Worm (Caenorhabditis elegans): Measurements from ENCODE around the gene lgc-58.

DNA sequence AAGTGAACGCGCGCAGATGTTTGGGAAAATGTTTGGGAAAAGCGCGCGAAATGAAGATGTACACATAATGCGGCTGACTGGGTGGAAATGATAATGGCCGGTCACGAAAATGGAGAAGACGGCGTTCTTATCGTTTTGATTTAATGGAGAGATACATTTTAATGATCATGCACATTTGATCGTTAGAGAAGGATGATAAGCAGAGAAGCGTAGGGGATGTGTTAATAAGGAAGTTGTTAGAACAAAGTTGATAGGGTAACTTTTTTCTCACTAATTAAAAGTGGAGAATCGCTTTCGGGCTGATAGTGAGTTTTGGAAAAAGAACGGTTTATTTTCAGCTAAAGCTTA is 34.2 kb upstream of the lgc-58 start:
- TF ChIP-seq ama-1 (optimal IDR thresholded peaks at IDR 0.05) (no peak), aly-1 (tag; optimal IDR thresholded peaks at IDR 0.05) (no peak), F13C5.2 (tag; optimal IDR thresholded peaks at IDR 0.05) (no peak), flt-1 (GFP tag; IDR thresholded peaks at IDR 0.05) (no peak), scrt-1 (GFP tag; IDR thresholded peaks at IDR 0.05) (no peak), hmg-4 (GFP tag; optimal IDR thresholded peaks at IDR 0.05) (no peak), B0310.2 (tag; optimal IDR thresholded peaks at IDR 0.05) (no peak)
